Worm (Caenorhabditis elegans) whole organism, L4/young adult: ENCODE results near the gene clc-13.

Experiments used
- W03F9.2 ChIP-seq: fragments of 150-350 bp; optimal IDR thresholded peaks from 2 replicates; lab custom pipeline; 2014; ENCODE audit warnings: missing biosample characterization, missing genetic modification characterization
- dao-5 ChIP-seq: sonication (generic microtip); optimal IDR thresholded peaks from 2 replicates; lab custom pipeline; 2016; ENCODE audit warnings: missing genotype, missing genetic modification characterization, moderate library complexity, missing compliant biosample characterization
- him-1 ChIP-seq: sonication (generic microtip); optimal IDR thresholded peaks from 2 replicates; lab custom pipeline; 2016; ENCODE audit warnings: missing genotype, missing genetic modification reagents, missing genetic modification characterization, missing compliant biosample characterization

ce11 chrV:17042263-17042662 is 28.1 kb downstream of the clc-13 start, which contains the start of gene hpo-33:
- TF ChIP-seq W03F9.2 (tag; lab: Kevin White, UChicago) (no peak), him-1 (tag; lab: Kevin White, UChicago) (no peak), dao-5 (tag; lab: Kevin White, UChicago) (no peak)
